Worm (Caenorhabditis elegans): ENCODE data around the gene Y6D1A.1.
A peak's percentile ranks its signal among the peaks of the same experiment; 100 is the strongest.

Gene Y6D1A.1

ce11 chrII:11841653-11842052, 18.2 kb upstream of the Y6D1A.1 start (continued):
- no peak for TF ChIP-seq nhr-76 (tag; optimal IDR thresholded peaks at IDR 0.05)
- no peak for TF ChIP-seq fkh-10 (GFP tag; optimal IDR thresholded peaks at IDR 0.05)
- no peak for TF ChIP-seq R02D3.7 (tag; optimal IDR thresholded peaks at IDR 0.05)
- peak; percentile 29 for TF ChIP-seq nhr-43 (tag; optimal IDR thresholded peaks at IDR 0.05; ENCODE audit: poor library complexity, severe bottlenecking)
- no peak for TF ChIP-seq fos-1 (tag; optimal IDR thresholded peaks at IDR 0.05)
- no peak for TF ChIP-seq ceh-28 (tag; optimal IDR thresholded peaks at IDR 0.05)
- TF ChIP-seq nhr-77 (tag; optimal IDR thresholded peaks at IDR 0.05): no peak
- TF ChIP-seq nhr-25 (tag; optimal IDR thresholded peaks at IDR 0.05): peak; percentile 40
- no peak for TF ChIP-seq ceh-82 (tag; optimal IDR thresholded peaks at IDR 0.05)

DNA sequence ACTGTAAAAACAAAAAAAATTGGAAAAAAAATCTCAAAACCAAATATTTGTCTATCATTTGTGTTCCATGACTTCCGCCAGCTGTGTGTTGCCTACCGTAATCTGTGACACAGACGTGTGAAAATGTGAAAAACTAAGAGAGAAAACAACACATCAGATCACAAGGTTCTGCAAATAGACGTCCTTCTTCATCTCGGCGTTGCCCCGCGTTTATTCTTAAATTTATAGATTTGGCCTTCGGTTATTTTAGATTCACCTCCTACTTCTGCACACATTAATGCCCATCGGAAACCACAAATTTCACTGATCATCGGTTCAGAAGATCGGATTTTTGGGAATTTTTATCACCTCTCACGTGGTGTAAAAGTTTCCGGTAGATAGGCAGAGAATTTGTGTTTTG, 15.7 kb upstream of the Y6D1A.1 start:
- no peak for TF ChIP-seq elt-3 (tag; optimal IDR thresholded peaks at IDR 0.05)
- no peak for TF ChIP-seq tbx-2 (tag; optimal IDR thresholded peaks at IDR 0.05)
- no peak for TF ChIP-seq lsy-12 (tag; optimal IDR thresholded peaks at IDR 0.05)
- TF ChIP-seq mml-1 (tag; optimal IDR thresholded peaks at IDR 0.05): no peak
- TF ChIP-seq ceh-82 (tag; optimal IDR thresholded peaks at IDR 0.05): no peak
- no peak for TF ChIP-seq aly-2 (tag; optimal IDR thresholded peaks at IDR 0.05)
- no peak for TF ChIP-seq zag-1 (tag; optimal IDR thresholded peaks at IDR 0.05)
- peak; percentile 4 for TF ChIP-seq nhr-25 (tag; optimal IDR thresholded peaks at IDR 0.05)
- no peak for TF ChIP-seq nhr-67 (tag; optimal IDR thresholded peaks at IDR 0.05)
- no peak for TF ChIP-seq jun-1 (tag; optimal IDR thresholded peaks at IDR 0.05)
- no peak for TF ChIP-seq ceh-9 (tag; optimal IDR thresholded peaks at IDR 0.05)
- TF ChIP-seq nhr-43 (tag; optimal IDR thresholded peaks at IDR 0.05; ENCODE audit: poor library complexity, severe bottlenecking): peak; percentile 17

DNA sequence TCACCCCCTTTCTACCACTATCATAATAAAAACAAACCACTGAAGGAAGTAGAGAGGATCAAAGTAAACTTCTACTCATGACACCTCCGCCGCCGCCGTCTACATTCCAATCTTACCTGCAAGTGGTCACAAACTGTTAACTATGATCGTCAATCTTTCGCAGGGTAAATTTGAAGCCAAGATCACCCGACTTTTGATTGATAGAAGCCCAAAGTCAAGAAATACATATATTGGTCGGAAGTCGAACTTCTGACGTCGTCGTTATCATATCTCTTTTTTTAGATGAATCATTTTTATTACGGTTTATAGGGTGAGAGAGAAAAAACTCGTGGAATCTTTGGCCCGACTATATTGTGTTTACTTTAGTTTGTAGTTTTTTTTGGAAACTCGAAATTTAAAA, 14.9 kb upstream of the Y6D1A.1 start:
- TF ChIP-seq skn-1 (tag; optimal IDR thresholded peaks at IDR 0.05) (no peak), nhr-25 (tag; optimal IDR thresholded peaks at IDR 0.05) (peak; percentile 36), elt-3 (tag; optimal IDR thresholded peaks at IDR 0.05) (peak in 1 of 3 experiments; percentile 73), ama-1 (optimal IDR thresholded peaks at IDR 0.05) (no peak), daf-12 (tag; optimal IDR thresholded peaks at IDR 0.05) (no peak), snpc-4 (tag; optimal IDR thresholded peaks at IDR 0.05) (no peak), aly-2 (tag; optimal IDR thresholded peaks at IDR 0.05) (no peak), elt-2 (tag; optimal IDR thresholded peaks at IDR 0.05) (no peak), nhr-43 (tag; optimal IDR thresholded peaks at IDR 0.05; ENCODE audit: poor library complexity, severe bottlenecking) (peak; percentile 92), nhr-23 (tag; optimal IDR thresholded peaks at IDR 0.05) (peak; percentile 39), ztf-11 (tag; optimal IDR thresholded peaks at IDR 0.05) (no peak), fkh-10 (GFP tag; optimal IDR thresholded peaks at IDR 0.05) (no peak), nhr-76 (tag; optimal IDR thresholded peaks at IDR 0.05) (peak; percentile 30), zag-1 (tag; optimal IDR thresholded peaks at IDR 0.05) (no peak), nhr-77 (tag; optimal IDR thresholded peaks at IDR 0.05) (no peak), ceh-16 (tag; optimal IDR thresholded peaks at IDR 0.05) (no peak), hmg-11 (tag; optimal IDR thresholded peaks at IDR 0.05) (no peak), lsy-12 (tag; optimal IDR thresholded peaks at IDR 0.05) (no peak), tbx-2 (tag; optimal IDR thresholded peaks at IDR 0.05) (no peak)

- TF ChIP-seq fos-1 (tag; optimal IDR thresholded peaks at IDR 0.05) (no peak), ceh-9 (tag; optimal IDR thresholded peaks at IDR 0.05) (no peak), nhr-23 (tag; optimal IDR thresholded peaks at IDR 0.05) (peak; percentile 63), nhr-43 (tag; optimal IDR thresholded peaks at IDR 0.05; ENCODE audit: poor library complexity, severe bottlenecking) (peak; percentile 91), elt-3 (tag; optimal IDR thresholded peaks at IDR 0.05) (peak in 1 of 3 experiments; percentile 46), nhr-67 (tag; optimal IDR thresholded peaks at IDR 0.05) (no peak), pqm-1 (tag; optimal IDR thresholded peaks at IDR 0.05) (peak; percentile 1), elt-2 (tag; optimal IDR thresholded peaks at IDR 0.05) (peak; percentile 69), fkh-10 (GFP tag; optimal IDR thresholded peaks at IDR 0.05) (no peak), fkh-2 (tag; optimal IDR thresholded peaks at IDR 0.05) (no peak), nhr-76 (tag; optimal IDR thresholded peaks at IDR 0.05) (peak; percentile 37)
Observed at ce11 chrII:11836554-11837218, 13.3 kb upstream of the Y6D1A.1 start.

- TF ChIP-seq tbx-2 (tag; optimal IDR thresholded peaks at IDR 0.05) (no peak), aly-2 (tag; optimal IDR thresholded peaks at IDR 0.05) (no peak), ZK546.5 (tag; optimal IDR thresholded peaks at IDR 0.05) (no peak), nfya-1 (tag; optimal IDR thresholded peaks at IDR 0.05; ENCODE audit: insufficient read depth) (no peak), mdl-1 (tag; optimal IDR thresholded peaks at IDR 0.05) (no peak), fkh-2 (tag; optimal IDR thresholded peaks at IDR 0.05) (no peak), nhr-25 (tag; optimal IDR thresholded peaks at IDR 0.05) (no peak), nhr-67 (tag; optimal IDR thresholded peaks at IDR 0.05) (no peak)
Observed at ce11 chrII:11835208-11835607, 11.8 kb upstream of the Y6D1A.1 start, which contains the start of gene T27D12.6. T27D12.6 (plus strand) TSS chrII:11835508.

All from whole organism, L3 larva.